Fruit fly (Drosophila melanogaster) whole organism, embryonic: ENCODE data around the gene mof.
A peak's percentile ranks its signal among the peaks of the same experiment; 100 is the strongest.

ENCODE experiments used
- CG10147 ChIP-seq: fragments of 200-800 bp; sonication (Bioruptor generic); optimal IDR thresholded peaks from 2 replicates; lab custom pipeline; 2019; ENCODE audit warnings: missing biosample characterization, mild to moderate bottlenecking, missing genetic modification characterization, moderate library complexity
- CG10267 ChIP-seq: fragments of 200-800 bp; sonication (Bioruptor generic); optimal IDR thresholded peaks from 2 replicates; lab custom pipeline; 2018; ENCODE audit warnings: missing biosample characterization, mild to moderate bottlenecking, missing genetic modification characterization, moderate library complexity
- CG10274 ChIP-seq: fragments of 200-800 bp; sonication (Bioruptor generic); optimal IDR thresholded peaks from 3 replicates; lab custom pipeline; 2017; ENCODE audit warnings: missing biosample characterization, mild to moderate bottlenecking, missing genetic modification characterization
- CG10462 ChIP-seq: fragments of 200-800 bp; sonication (Bioruptor generic); optimal IDR thresholded peaks from 2 replicates; lab custom pipeline; 2016; ENCODE audit warnings: missing biosample characterization, missing genetic modification characterization
- CG12236 ChIP-seq: fragments of 200-800 bp; sonication (Bioruptor generic); optimal IDR thresholded peaks from 2 replicates; lab custom pipeline; 2016; ENCODE audit warnings: missing biosample characterization, missing genetic modification characterization
- CG13424 ChIP-seq: fragments of 200-800 bp; sonication (Bioruptor generic); optimal IDR thresholded peaks from 2 replicates; lab custom pipeline; 2019; ENCODE audit warnings: missing biosample characterization, mild to moderate bottlenecking, missing genetic modification characterization, moderate library complexity
- CG14710 ChIP-seq: fragments of 200-800 bp; sonication (Bioruptor generic); optimal IDR thresholded peaks from 3 replicates; lab custom pipeline; 2019; ENCODE audit warnings: missing biosample characterization, mild to moderate bottlenecking, missing genetic modification characterization, moderate library complexity
- CG16779 ChIP-seq: fragments of 200-800 bp; sonication (Bioruptor generic); IDR thresholded peaks from 2 replicates; pipeline ENCODE4 v1.3.6; 2022; ENCODE audit warnings: missing biosample characterization, missing genetic modification characterization
- CG17829 ChIP-seq: fragments of 200-800 bp; optimal IDR thresholded peaks from 2 replicates; lab custom pipeline; 2019; ENCODE audit warnings: missing biosample characterization, mild to moderate bottlenecking, missing genetic modification characterization, moderate library complexity
- CG18599 ChIP-seq: fragments of 200-800 bp; sonication (Bioruptor generic); optimal IDR thresholded peaks from 3 replicates; lab custom pipeline; 2017; ENCODE audit warnings: missing biosample characterization, missing genetic modification characterization, mild to moderate bottlenecking, moderate library complexity, missing genetic modification reagents
- CG18764 ChIP-seq: fragments of 200-800 bp; sonication (Bioruptor generic); optimal IDR thresholded peaks from 3 replicates; lab custom pipeline; 2016; ENCODE audit warnings: missing biosample characterization, missing genetic modification characterization
- CG32532 ChIP-seq: fragments of 200-800 bp; sonication (Bioruptor generic); IDR thresholded peaks from 2 replicates; pipeline ENCODE4 v1.3.6; 2022; ENCODE audit warnings: missing biosample characterization, missing genetic modification characterization
- CG4424 ChIP-seq: fragments of 200-800 bp; sonication (Bioruptor generic); optimal IDR thresholded peaks from 3 replicates; lab custom pipeline; 2016; ENCODE audit warnings: missing biosample characterization, missing genetic modification characterization
- CG5953 ChIP-seq: fragments of 200-800 bp; sonication (Bioruptor generic); IDR thresholded peaks from 2 replicates; pipeline ENCODE4 v1.3.6; 2022; ENCODE audit warnings: missing biosample characterization, missing genetic modification characterization
- CG6654 ChIP-seq: fragments of 200-800 bp; sonication (Bioruptor generic); optimal IDR thresholded peaks from 2 replicates; lab custom pipeline; 2017; ENCODE audit warnings: missing biosample characterization, mild to moderate bottlenecking, missing genetic modification characterization
- CG6689 ChIP-seq: fragments of 200-800 bp; sonication (Bioruptor generic); IDR thresholded peaks from 2 replicates; pipeline ENCODE4 v1.3.6; 2022; ENCODE audit warnings: missing biosample characterization, missing genetic modification characterization
- CG7745 ChIP-seq: fragments of 200-800 bp; sonication (Bioruptor generic); optimal IDR thresholded peaks from 2 replicates; lab custom pipeline; 2018; ENCODE audit warnings: missing biosample characterization, mild to moderate bottlenecking, missing genetic modification characterization, moderate library complexity
- CG7928 ChIP-seq: fragments of 200-800 bp; sonication (Bioruptor generic); optimal IDR thresholded peaks from 2 replicates; lab custom pipeline; 2017; ENCODE audit warnings: missing biosample characterization, mild to moderate bottlenecking, missing genetic modification characterization
- CG8089 ChIP-seq: fragments of 200-800 bp; sonication (Bioruptor generic); optimal IDR thresholded peaks from 3 replicates; lab custom pipeline; 2016; ENCODE audit warnings: missing biosample characterization, missing genetic modification characterization
- CG8388 ChIP-seq: fragments of 200-800 bp; sonication (Bioruptor generic); optimal IDR thresholded peaks from 2 replicates; lab custom pipeline; 2019; ENCODE audit warnings: missing biosample characterization, mild to moderate bottlenecking, missing genetic modification characterization, moderate library complexity
- CG9215 ChIP-seq: fragments of 200-800 bp; sonication (Bioruptor generic); IDR thresholded peaks from 2 replicates; pipeline ENCODE4 v1.3.6; 2022; ENCODE audit warnings: missing biosample characterization, missing genetic modification characterization
- Dad ChIP-seq: fragments of 200-800 bp; sonication (Bioruptor generic); optimal IDR thresholded peaks from 3 replicates; lab custom pipeline; 2016; ENCODE audit warnings: missing biosample characterization, missing genetic modification characterization
- Fer3 ChIP-seq: fragments of 200-800 bp; sonication (Bioruptor generic); optimal IDR thresholded peaks from 2 replicates; lab custom pipeline; 2018; ENCODE audit warnings: missing biosample characterization, mild to moderate bottlenecking, missing genetic modification characterization, moderate library complexity
- HLH3B ChIP-seq: fragments of 200-800 bp; sonication (Bioruptor generic); IDR thresholded peaks from 2 replicates; pipeline ENCODE4 v1.3.6; 2022; ENCODE audit warnings: missing biosample characterization, missing genetic modification characterization
- Hr39 ChIP-seq: fragments of >200 bp; optimal IDR thresholded peaks from 2 replicates; lab custom pipeline; 2017
- NC2α ChIP-seq: fragments of 200-800 bp; sonication (Bioruptor generic); optimal IDR thresholded peaks from 2 replicates; lab custom pipeline; 2016; ENCODE audit warnings: missing biosample characterization, missing genetic modification characterization
- NFAT ChIP-seq: fragments of 200-800 bp; sonication (Bioruptor generic); IDR thresholded peaks from 2 replicates; pipeline ENCODE4 v1.3.6; 2022; ENCODE audit warnings: missing biosample characterization, missing genetic modification characterization
- Neu2 ChIP-seq: fragments of 200-800 bp; sonication (Bioruptor generic); optimal IDR thresholded peaks from 3 replicates; lab custom pipeline; 2016; ENCODE audit warnings: missing biosample characterization, missing genetic modification characterization, borderline replicate concordance
- Nf-YC ChIP-seq: fragments of 200-800 bp; optimal IDR thresholded peaks from 3 replicates; lab custom pipeline; 2019; ENCODE audit warnings: missing biosample characterization, mild to moderate bottlenecking, missing genetic modification characterization, moderate library complexity
- Oli ChIP-seq: fragments of 200-800 bp; sonication (Bioruptor generic); optimal IDR thresholded peaks from 2 replicates; lab custom pipeline; 2018; ENCODE audit warnings: missing biosample characterization, mild to moderate bottlenecking, missing genetic modification characterization, moderate library complexity
- Optix ChIP-seq: fragments of 200-800 bp; sonication (Bioruptor generic); IDR thresholded peaks from 3 replicates; pipeline ENCODE4 v1.3.6; 2022; ENCODE audit warnings: missing biosample characterization, missing genetic modification characterization
- Rx ChIP-seq: fragments of 200-800 bp; sonication (Bioruptor generic); IDR thresholded peaks from 2 replicates; pipeline ENCODE4 v1.3.6; 2022; ENCODE audit warnings: missing biosample characterization, missing genetic modification characterization
- Usf ChIP-seq: fragments of 200-800 bp; sonication (Bioruptor generic); optimal IDR thresholded peaks from 2 replicates; lab custom pipeline; 2017; ENCODE audit warnings: missing genotype, missing biosample characterization, missing genetic modification characterization
- al ChIP-seq: fragments of 200-800 bp; sonication (Bioruptor generic); IDR thresholded peaks from 2 replicates; pipeline ENCODE4 v1.3.6; 2022; ENCODE audit warnings: missing biosample characterization, missing genetic modification characterization
- ara ChIP-seq: fragments of 200-800 bp; sonication (Bioruptor generic); IDR thresholded peaks from 2 replicates; pipeline ENCODE4 v1.3.6; 2022; ENCODE audit warnings: missing biosample characterization, missing genetic modification characterization
- bsh ChIP-seq, 2 experiments: fragments of 200-800 bp; sonication (Bioruptor generic); optimal IDR thresholded peaks; 2 replicates each; lab custom pipeline; 2017 to 2018; ENCODE audit warnings: mild to moderate bottlenecking in 2 of 2, missing biosample characterization in 2 of 2, missing genetic modification characterization in 2 of 2, moderate library complexity in 1 of 2
- cas ChIP-seq: fragments of 200-800 bp; sonication (Bioruptor generic); IDR thresholded peaks from 2 replicates; pipeline ENCODE4 v1.3.6; 2022; ENCODE audit warnings: missing biosample characterization, missing genetic modification characterization
- cg ChIP-seq: fragments of 200-800 bp; sonication (Bioruptor generic); optimal IDR thresholded peaks from 3 replicates; lab custom pipeline; 2019; ENCODE audit warnings: missing biosample characterization, mild to moderate bottlenecking, missing genetic modification characterization, moderate library complexity
- dati ChIP-seq: fragments of 200-800 bp; sonication (Bioruptor generic); IDR thresholded peaks from 2 replicates; pipeline ENCODE4 v1.3.6; 2022; ENCODE audit warnings: missing biosample characterization, missing genetic modification characterization
- hb ChIP-seq: fragments of 200-800 bp; sonication (Bioruptor generic); IDR thresholded peaks from 3 replicates; pipeline ENCODE4 v1.3.6; 2022; ENCODE audit warnings: missing biosample characterization, missing genetic modification characterization; ENCODE audit not compliant: partially characterized antibody
- her ChIP-seq: fragments of 200-800 bp; sonication (Bioruptor generic); optimal IDR thresholded peaks from 2 replicates; lab custom pipeline; 2016; ENCODE audit warnings: missing biosample characterization, missing genetic modification characterization
- jumu ChIP-seq: fragments of 200-800 bp; sonication (Bioruptor generic); optimal IDR thresholded peaks from 3 replicates; lab custom pipeline; 2016; ENCODE audit warnings: missing biosample characterization, missing genetic modification characterization
- klu ChIP-seq: fragments of 200-800 bp; sonication (Bioruptor generic); IDR thresholded peaks from 2 replicates; pipeline ENCODE4 v1.3.6; 2022; ENCODE audit warnings: missing biosample characterization, missing genetic modification characterization
- lbe ChIP-seq: fragments of 200-800 bp; sonication (Bioruptor generic); optimal IDR thresholded peaks from 2 replicates; lab custom pipeline; 2016; ENCODE audit warnings: missing biosample characterization, mild to moderate bottlenecking, missing genetic modification characterization
- luna ChIP-seq: fragments of 200-800 bp; sonication (Bioruptor generic); optimal IDR thresholded peaks from 2 replicates; lab custom pipeline; 2016; ENCODE audit warnings: missing biosample characterization, missing genetic modification characterization
- nerfin-2 ChIP-seq: fragments of 200-800 bp; sonication (Bioruptor generic); IDR thresholded peaks from 2 replicates; pipeline ENCODE4 v1.3.6; 2022; ENCODE audit warnings: missing biosample characterization, missing genetic modification characterization; ENCODE audit not compliant: partially characterized antibody
- oc ChIP-seq: fragments of 200-800 bp; sonication (Bioruptor generic); optimal IDR thresholded peaks from 2 replicates; lab custom pipeline; 2018; ENCODE audit warnings: missing biosample characterization, mild to moderate bottlenecking, missing genetic modification characterization, moderate library complexity
- org-1 ChIP-seq: fragments of 200-800 bp; sonication (Bioruptor generic); optimal IDR thresholded peaks from 2 replicates; lab custom pipeline; 2017; ENCODE audit warnings: missing biosample characterization, missing genetic modification characterization
- tup ChIP-seq: fragments of 200-800 bp; sonication (Bioruptor generic); optimal IDR thresholded peaks from 2 replicates; lab custom pipeline; 2016; ENCODE audit warnings: missing biosample characterization, mild to moderate bottlenecking, missing genetic modification characterization, moderate library complexity
- unpg ChIP-seq: fragments of 200-800 bp; sonication (Bioruptor generic); optimal IDR thresholded peaks from 3 replicates; lab custom pipeline; 2018; ENCODE audit warnings: missing biosample characterization, mild to moderate bottlenecking, missing genetic modification characterization, moderate library complexity
- zfh1 ChIP-seq: fragments of 200-800 bp; sonication (Bioruptor generic); IDR thresholded peaks from 3 replicates; pipeline ENCODE4 v1.3.6; 2022; ENCODE audit warnings: missing biosample characterization, missing genetic modification characterization

mof gene

dm6 chrX:5925793-5926418 is 49.3 kb upstream of the mof start (continued):
- TF ChIP-seq luna (GFP tag; lab: Kevin White, UChicago) (no peak), Fer3 (tag; lab: Kevin White, UChicago) (no peak), Rx (GFP tag; lab: Robert Waterston, UW) (no peak), nerfin-2 (GFP tag; lab: Robert Waterston, UW) (no peak), Dad (no peak), Oli (no peak), CG6654 (no peak), Nf-YC (tag; lab: Kevin White, UChicago) (no peak), CG10462 (no peak), CG4424 (GFP tag; lab: Kevin White, UChicago) (no peak), CG7928 (GFP tag; lab: Kevin White, UChicago) (no peak), HLH3B (GFP tag; lab: Robert Waterston, UW) (peak; percentile 43), NC2α (no peak), NFAT (GFP tag; lab: Robert Waterston, UW) (no peak), cg (no peak), CG16779 (no peak), zfh1 (0 out of 3 replicates have a peak, but pooled peaks have one; percentile 42), jumu (no peak), al (GFP tag; lab: Robert Waterston, UW) (no peak), CG10267 (no peak), CG18764 (GFP tag; lab: Kevin White, UChicago) (no peak), org-1 (GFP tag; lab: Kevin White, UChicago) (no peak), Hr39 (lab: Kevin White, UChicago) (no peak), tup (GFP tag; lab: Kevin White, UChicago) (no peak), CG8388 (GFP tag; lab: Kevin White, UChicago) (no peak), klu (GFP tag; lab: Robert Waterston, UW) (no peak), Optix (GFP tag; lab: Robert Waterston, UW) (no peak), CG6689 (GFP tag; lab: Robert Waterston, UW) (peak; percentile 30), CG18599 (no peak), unpg (GFP tag; lab: Kevin White, UChicago) (no peak), cas (no peak), lbe (GFP tag; lab: Kevin White, UChicago) (no peak), CG9215 (GFP tag; lab: Robert Waterston, UW) (no peak), CG8089 (no peak), her (GFP tag; lab: Kevin White, UChicago) (no peak), CG5953 (GFP tag; lab: Robert Waterston, UW) (no peak), CG10147 (no peak), hb (GFP tag; lab: Robert Waterston, UW) (no peak), CG12236 (GFP tag; lab: Kevin White, UChicago) (no peak), ara (GFP tag; lab: Robert Waterston, UW) (peak; percentile 45; the same call in 1 of the 2 replicates), Usf (GFP tag; lab: Kevin White, UChicago) (no peak), bsh (GFP tag; optimal IDR thresholded peaks at IDR 0.05; lab: Kevin White, UChicago) (peak; percentile 18 to 38), Neu2 (GFP tag; lab: Kevin White, UChicago) (no peak), CG13424 (tag; lab: Kevin White, UChicago) (no peak), CG32532 (GFP tag; lab: Robert Waterston, UW) (no peak), CG7745 (no peak), CG14710 (tag; lab: Kevin White, UChicago) (peak; percentile 6), oc (tag; lab: Kevin White, UChicago) (no peak), CG17829 (no peak), dati (GFP tag; lab: Robert Waterston, UW) (no peak), CG10274 (GFP tag; lab: Kevin White, UChicago) (no peak)
